Fruit fly (Drosophila melanogaster): ENCODE data around the gene CG18508.
A peak's percentile ranks its signal among the peaks of the same experiment; 100 is the strongest.

The CG18508 gene

DNA sequence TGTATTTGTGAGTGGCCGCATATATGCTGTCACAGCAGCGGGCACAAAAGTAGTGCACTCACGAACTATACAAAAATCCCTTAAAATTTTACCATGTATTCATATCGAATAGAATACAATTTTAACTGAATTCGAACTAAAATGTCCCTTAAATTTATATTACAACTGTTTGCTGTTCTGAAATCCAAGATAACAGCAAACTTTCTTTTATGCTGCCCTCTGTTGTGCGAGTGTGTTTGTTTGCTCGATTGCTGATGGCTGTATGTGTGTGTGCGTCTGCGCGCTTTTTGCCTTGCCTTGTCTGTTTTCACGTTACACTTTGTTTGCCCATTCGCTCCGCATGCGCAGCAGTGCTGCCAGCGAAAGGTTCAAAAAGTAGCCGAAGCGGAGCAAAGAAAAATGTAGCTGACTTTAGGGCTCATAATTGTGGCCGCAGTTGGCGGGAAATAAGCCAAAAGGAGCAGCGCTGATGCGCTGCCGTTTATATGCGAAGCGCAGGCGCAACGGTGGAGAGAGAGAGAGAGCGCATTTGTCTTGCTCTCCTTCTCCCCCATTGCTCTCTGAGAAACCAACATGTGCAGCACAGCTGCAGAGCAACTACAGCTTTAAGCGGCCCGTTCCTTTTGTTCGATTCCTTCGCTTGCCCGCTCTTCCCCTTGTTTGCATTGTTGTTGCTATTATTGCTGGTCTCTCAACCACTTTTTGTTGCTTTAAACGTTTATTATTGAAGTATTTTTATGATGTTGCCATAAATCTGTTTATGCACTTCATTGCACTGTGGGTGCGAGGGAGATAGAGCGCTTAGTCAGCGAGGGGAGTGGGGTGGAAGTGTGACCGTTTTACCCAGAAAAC is 10.3 kb downstream of the CG18508 start (continued):
- TF ChIP-seq pdm3 (GFP tag; optimal IDR thresholded peaks at IDR 0.05), result peak; percentile 92
- TF ChIP-seq CG16779 (tag; optimal IDR thresholded peaks at IDR 0.05), result peak; percentile 73
- peak; percentile 91 for TF ChIP-seq Ets96B (tag; optimal IDR thresholded peaks at IDR 0.05)
- peak; percentile 90 for TF ChIP-seq CG34406 (GFP tag; optimal IDR thresholded peaks at IDR 0.05)
- TF ChIP-seq Hr4 (GFP tag; optimal IDR thresholded peaks at IDR 0.05), result peak; percentile 93
- TF ChIP-seq Blimp-1 (GFP tag; optimal IDR thresholded peaks at IDR 0.05), result peak; percentile 67
- TF ChIP-seq topi (GFP tag; optimal IDR thresholded peaks at IDR 0.05), result peak; percentile 94
- TF ChIP-seq net (GFP tag; optimal IDR thresholded peaks at IDR 0.05), result peak; percentile 89
- peak; percentile 93 for TF ChIP-seq lz (GFP tag; optimal IDR thresholded peaks at IDR 0.05)
- peak; percentile 87 for TF ChIP-seq CG6276 (GFP tag; optimal IDR thresholded peaks at IDR 0.05)
- TF ChIP-seq CG3032 (tag; optimal IDR thresholded peaks at IDR 0.05), result peak; percentile 88
- peak; percentile 84 for TF ChIP-seq CG6808 (GFP tag; optimal IDR thresholded peaks at IDR 0.05)
- peak; percentile 91 for TF ChIP-seq CG11762 (GFP tag; optimal IDR thresholded peaks at IDR 0.05; ENCODE audit: insufficient read depth)
- TF ChIP-seq Hr39 (GFP tag; optimal IDR thresholded peaks at IDR 0.05), result peak; percentile 93
- peak; percentile 89 for TF ChIP-seq vri (GFP tag; optimal IDR thresholded peaks at IDR 0.05)
- peak; percentile 94 for TF ChIP-seq Met (GFP tag; optimal IDR thresholded peaks at IDR 0.05)
- TF ChIP-seq salr (GFP tag; optimal IDR thresholded peaks at IDR 0.05), result peak; percentile 85 to 89
- TF ChIP-seq CG3919 (GFP tag; optimal IDR thresholded peaks at IDR 0.05), result peak; percentile 94
- peak; percentile 96 for TF ChIP-seq CG32006 (GFP tag; optimal IDR thresholded peaks at IDR 0.05)
- peak; percentile 88 for TF ChIP-seq CG11902 (GFP tag; optimal IDR thresholded peaks at IDR 0.05)
- peak; percentile 95 for TF ChIP-seq eg (GFP tag; IDR thresholded peaks at IDR 0.05)
- TF ChIP-seq CG8319 (GFP tag; optimal IDR thresholded peaks at IDR 0.05), result peak; percentile 89
- peak; percentile 94 for TF ChIP-seq esn (GFP tag; optimal IDR thresholded peaks at IDR 0.05)
- peak; percentile 92 for TF ChIP-seq CG10669 (GFP tag; optimal IDR thresholded peaks at IDR 0.05)
- peak; percentile 94 for TF ChIP-seq CG6792 (GFP tag; optimal IDR thresholded peaks at IDR 0.05)
- peak; percentile 64 for TF ChIP-seq CG9139 (GFP tag; optimal IDR thresholded peaks at IDR 0.05)
- peak; percentile 94 for TF ChIP-seq achi (GFP tag; optimal IDR thresholded peaks at IDR 0.05)
- TF ChIP-seq Gug (GFP tag; IDR thresholded peaks at IDR 0.05), result peak; percentile 91
- TF ChIP-seq CG6854 (GFP tag; optimal IDR thresholded peaks at IDR 0.05), result peak; percentile 72
- TF ChIP-seq Hr38 (GFP tag; optimal IDR thresholded peaks at IDR 0.05), result no peak
- TF ChIP-seq Sox15 (GFP tag; optimal IDR thresholded peaks at IDR 0.05), result peak; percentile 90
- peak; percentile 84 for TF ChIP-seq dac (GFP tag; optimal IDR thresholded peaks at IDR 0.05)
- peak; percentile 88 for TF ChIP-seq CG7368 (GFP tag; optimal IDR thresholded peaks at IDR 0.05)
- peak; percentile 91 for TF ChIP-seq acj6 (GFP tag; optimal IDR thresholded peaks at IDR 0.05)
- peak; percentile 94 for TF ChIP-seq CG10631 (GFP tag; optimal IDR thresholded peaks at IDR 0.05)
- TF ChIP-seq fkh (GFP tag; optimal IDR thresholded peaks at IDR 0.05), result peak; percentile 92
- TF ChIP-seq OdsH (GFP tag; optimal IDR thresholded peaks at IDR 0.05), result peak; percentile 94
- peak; percentile 92 for TF ChIP-seq Smox (GFP tag; optimal IDR thresholded peaks at IDR 0.05)
- TF ChIP-seq Sox102F (GFP tag; optimal IDR thresholded peaks at IDR 0.05), result peak; percentile 87
- TF ChIP-seq spab (GFP tag; optimal IDR thresholded peaks at IDR 0.05), result peak; percentile 80
